Worm (Caenorhabditis elegans) whole organism, L1 larva: ENCODE measurements around the gene Y70C5A.2.
A peak's percentile ranks its signal among the peaks of the same experiment; 100 is the strongest.

Source experiments
- C04F5.9 ChIP-seq: sonication (generic microtip); optimal IDR thresholded peaks from 2 replicates; lab custom pipeline; 2016; ENCODE audit warnings: missing genetic modification characterization, missing compliant biosample characterization
- C34B4.2 ChIP-seq: sonication (generic microtip); optimal IDR thresholded peaks from 2 replicates; lab custom pipeline; 2017; ENCODE audit warnings: mild to moderate bottlenecking, missing genetic modification characterization, missing compliant biosample characterization
- Y116A8C.19 ChIP-seq: sonication (generic microtip); optimal IDR thresholded peaks from 2 replicates; lab custom pipeline; 2016; ENCODE audit warnings: missing compliant biosample characterization, missing genetic modification characterization, borderline replicate concordance
- aha-1 ChIP-seq: fragments of 150-350 bp; optimal IDR thresholded peaks from 2 replicates; lab custom pipeline; 2014; ENCODE audit warnings: missing biosample characterization, missing genetic modification characterization
- ama-1 ChIP-seq: fragments of 150-350 bp; optimal IDR thresholded peaks from 2 replicates; lab custom pipeline; 2014
- ceh-63 ChIP-seq: fragments of 200-800 bp; sonication (Bioruptor generic); optimal IDR thresholded peaks from 2 replicates; lab custom pipeline; 2018; ENCODE audit warnings: mild to moderate bottlenecking, missing genetic modification characterization, missing compliant biosample characterization
- ceh-90 ChIP-seq: sonication (generic microtip); optimal IDR thresholded peaks from 2 replicates; lab custom pipeline; 2016; ENCODE audit warnings: missing genetic modification characterization, missing compliant biosample characterization
- dpl-1 ChIP-seq, 3 experiments: fragments of 150-350 bp in 2 of 3; sonication (generic microtip) in 1 of 3; optimal IDR thresholded peaks; 2 replicates each; lab custom pipeline; 2014 to 2017; ENCODE audit warnings: missing biosample characterization in 3 of 3, missing genetic modification characterization in 3 of 3, missing genetic modification reagents in 3 of 3
- efl-1 ChIP-seq, 4 experiments: fragments of 150-350 bp; optimal IDR thresholded peaks in 3 of 4; peaks in 1 of 4; 1 replicate in 1 of 4; 2 replicates in 3 of 4; lab custom pipeline; 2014; ENCODE audit warnings: missing biosample characterization in 2 of 4, missing genetic modification characterization in 2 of 4, missing genetic modification reagents in 2 of 4
- egl-13 ChIP-seq: sonication (generic microtip); optimal IDR thresholded peaks from 2 replicates; lab custom pipeline; 2016; ENCODE audit warnings: missing genotype, missing genetic modification reagents, missing genetic modification characterization, missing compliant biosample characterization
- fkh-10 ChIP-seq: sonication (generic microtip); optimal IDR thresholded peaks from 2 replicates; lab custom pipeline; 2017; ENCODE audit warnings: missing biosample characterization, missing genetic modification reagents, missing genetic modification characterization
- fkh-4 ChIP-seq: sonication (generic microtip); optimal IDR thresholded peaks from 2 replicates; lab custom pipeline; 2016; ENCODE audit warnings: missing compliant biosample characterization, missing genetic modification characterization, borderline replicate concordance
- fos-1 ChIP-seq: fragments of 150-350 bp; optimal IDR thresholded peaks from 2 replicates; lab custom pipeline; 2014; ENCODE audit warnings: missing biosample characterization, missing genetic modification characterization
- hlh-4 ChIP-seq: sonication (generic microtip); optimal IDR thresholded peaks from 2 replicates; lab custom pipeline; 2016; ENCODE audit warnings: mild to moderate bottlenecking, missing genetic modification characterization, missing compliant biosample characterization
- hpl-2 ChIP-seq: fragments of 150-350 bp; optimal IDR thresholded peaks from 2 replicates; lab custom pipeline; 2014; ENCODE audit warnings: missing biosample characterization, missing genetic modification reagents, missing genetic modification characterization
- jun-1 ChIP-seq: fragments of 150-350 bp; optimal IDR thresholded peaks from 2 replicates; lab custom pipeline; 2014; ENCODE audit warnings: missing biosample characterization, missing genetic modification reagents, missing genetic modification characterization
- lin-13 ChIP-seq: fragments of 150-350 bp; optimal IDR thresholded peaks from 2 replicates; lab custom pipeline; 2014; ENCODE audit warnings: missing biosample characterization, missing genetic modification reagents, missing genetic modification characterization
- lin-14 ChIP-seq: fragments of 200-800 bp; sonication (Bioruptor generic); optimal IDR thresholded peaks from 2 replicates; lab custom pipeline; 2018; ENCODE audit warnings: mild to moderate bottlenecking, missing genetic modification characterization, moderate library complexity, missing compliant biosample characterization
- mdl-1 ChIP-seq, 2 experiments: fragments of 150-350 bp; optimal IDR thresholded peaks; 2 replicates each; lab custom pipeline; 2014 to 2017; ENCODE audit warnings: missing biosample characterization in 2 of 2, missing genetic modification characterization in 2 of 2, inconsistent platforms in 1 of 2
- mef-2 ChIP-seq: fragments of 150-350 bp; optimal IDR thresholded peaks from 2 replicates; lab custom pipeline; 2014; ENCODE audit warnings: missing biosample characterization, missing genetic modification characterization
- mep-1 ChIP-seq: fragments of 150-350 bp; optimal IDR thresholded peaks from 2 replicates; lab custom pipeline; 2014; ENCODE audit warnings: missing biosample characterization, missing genetic modification characterization
- nhr-11 ChIP-seq: fragments of 150-350 bp; optimal IDR thresholded peaks from 2 replicates; lab custom pipeline; 2014; ENCODE audit warnings: missing biosample characterization, missing genetic modification characterization
- nhr-19 ChIP-seq: fragments of 200-800 bp; sonication (Bioruptor generic); conservative IDR thresholded peaks from 2 replicates; pipeline ENCODE4 v1.3.6; 2022; ENCODE audit warnings: missing genetic modification characterization, missing compliant biosample characterization
- nhr-237 ChIP-seq: fragments of 150-350 bp; optimal IDR thresholded peaks from 2 replicates; lab custom pipeline; 2014; ENCODE audit warnings: missing biosample characterization, missing genetic modification characterization
- nhr-90 ChIP-seq: sonication (generic microtip); optimal IDR thresholded peaks from 2 replicates; lab custom pipeline; 2016; ENCODE audit warnings: mild to moderate bottlenecking, missing genetic modification characterization, missing compliant biosample characterization; ENCODE audit not compliant: poor library complexity
- pax-3 ChIP-seq: fragments of 200-800 bp; sonication (Bioruptor generic); optimal IDR thresholded peaks from 2 replicates; lab custom pipeline; 2018; ENCODE audit warnings: mild to moderate bottlenecking, missing genetic modification characterization, moderate library complexity, missing compliant biosample characterization
- pqm-1 ChIP-seq: sonication (generic microtip); optimal IDR thresholded peaks from 3 replicates; lab custom pipeline; 2017; ENCODE audit warnings: missing biosample characterization, missing genetic modification characterization
- snpc-4 ChIP-seq: fragments of 150-350 bp; optimal IDR thresholded peaks from 2 replicates; lab custom pipeline; 2014; ENCODE audit warnings: missing biosample characterization, missing genetic modification characterization
- sox-4 ChIP-seq: sonication (generic microtip); optimal IDR thresholded peaks from 2 replicates; lab custom pipeline; 2016; ENCODE audit warnings: missing genetic modification characterization, missing compliant biosample characterization
- swsn-7 ChIP-seq: sonication (generic microtip); optimal IDR thresholded peaks from 2 replicates; lab custom pipeline; 2016; ENCODE audit warnings: missing genetic modification characterization, missing compliant biosample characterization
- unc-130 ChIP-seq: fragments of 150-350 bp; optimal IDR thresholded peaks from 2 replicates; lab custom pipeline; 2017; ENCODE audit warnings: missing biosample characterization, missing genetic modification characterization, inconsistent platforms
- unc-30 ChIP-seq: sonication (generic microtip); optimal IDR thresholded peaks from 2 replicates; lab custom pipeline; 2017; ENCODE audit warnings: missing biosample characterization, missing genetic modification characterization
- unc-86 ChIP-seq: sonication (generic microtip); optimal IDR thresholded peaks from 2 replicates; lab custom pipeline; 2016; ENCODE audit warnings: missing genetic modification characterization, missing compliant biosample characterization
- zag-1 ChIP-seq: fragments of 150-350 bp; optimal IDR thresholded peaks from 2 replicates; lab custom pipeline; 2014; ENCODE audit warnings: missing biosample characterization, missing genetic modification characterization
- zip-4 ChIP-seq: fragments of 200-800 bp; sonication (Bioruptor generic); optimal IDR thresholded peaks from 2 replicates; lab custom pipeline; 2018; ENCODE audit warnings: mild to moderate bottlenecking, missing genetic modification characterization, moderate library complexity, missing compliant biosample characterization
- ztf-11 ChIP-seq, 2 experiments: sonication (generic microtip); optimal IDR thresholded peaks; 2 replicates each; lab custom pipeline; 2016 to 2017; ENCODE audit warnings: missing genetic modification characterization in 2 of 2, missing biosample characterization in 1 of 2, missing compliant biosample characterization in 1 of 2

Y70C5A.2 gene

DNA sequence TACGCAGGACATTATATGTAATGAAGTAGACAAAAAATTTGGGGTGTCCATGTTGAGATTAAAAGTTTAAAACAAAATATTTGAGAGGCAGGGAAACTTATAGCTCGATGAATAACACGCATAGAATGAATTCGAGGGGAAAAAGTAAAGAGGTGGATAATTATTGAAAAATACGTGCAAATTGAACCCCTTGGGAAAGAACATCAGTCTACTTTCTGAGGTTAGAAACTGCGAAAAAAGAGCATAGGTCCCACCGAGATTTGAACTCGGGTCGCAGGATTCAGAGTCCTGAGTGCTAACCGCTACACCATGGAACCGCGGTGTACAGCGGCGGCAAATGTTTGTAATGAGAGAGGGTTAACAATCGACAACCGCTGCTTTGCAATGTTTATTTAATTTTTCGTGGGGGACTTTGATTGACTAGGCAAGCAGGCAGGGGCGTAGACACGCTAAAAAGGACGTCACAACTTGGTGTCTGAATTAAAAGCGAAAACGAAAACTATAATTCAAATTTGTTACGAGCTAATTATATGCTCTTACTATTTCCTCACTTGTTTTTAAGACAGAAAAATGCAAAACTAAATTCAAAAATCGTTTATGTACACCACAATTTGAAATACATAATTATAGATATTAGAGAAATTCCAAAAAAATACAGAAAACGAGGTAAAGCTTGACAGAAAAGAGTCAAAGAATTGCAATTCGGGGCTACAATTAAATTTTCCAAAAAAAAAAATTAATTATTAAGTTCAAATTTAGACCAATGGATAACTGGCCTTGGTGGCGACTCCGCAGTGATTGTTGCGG, 30.8 kb downstream of the Y70C5A.2 start, which contains the start of gene srh-269 (continued):
- TF ChIP-seq fos-1 (tag; lab: Kevin White, UChicago) (peak; percentile 13), nhr-19 (GFP tag; lab: Robert Waterston, UW) (peak; percentile 79), nhr-237 (tag; lab: Kevin White, UChicago) (no peak), hpl-2 (GFP tag; lab: Kevin White, UChicago) (no peak), unc-130 (tag; lab: Kevin White, UChicago) (peak; percentile 62), pax-3 (tag; lab: Kevin White, UChicago) (peak; percentile 35), mep-1 (tag; lab: Kevin White, UChicago) (no peak), dpl-1 (GFP tag; optimal IDR thresholded peaks at IDR 0.05; lab: Kevin White, UChicago) (peak in 2 of 3 experiments; percentile 38 to 39), jun-1 (tag; lab: Kevin White, UChicago) (peak; percentile 51), mdl-1 (tag; optimal IDR thresholded peaks at IDR 0.05; lab: Kevin White, UChicago) (peak in 1 of 2 experiments; percentile 20)

DNA sequence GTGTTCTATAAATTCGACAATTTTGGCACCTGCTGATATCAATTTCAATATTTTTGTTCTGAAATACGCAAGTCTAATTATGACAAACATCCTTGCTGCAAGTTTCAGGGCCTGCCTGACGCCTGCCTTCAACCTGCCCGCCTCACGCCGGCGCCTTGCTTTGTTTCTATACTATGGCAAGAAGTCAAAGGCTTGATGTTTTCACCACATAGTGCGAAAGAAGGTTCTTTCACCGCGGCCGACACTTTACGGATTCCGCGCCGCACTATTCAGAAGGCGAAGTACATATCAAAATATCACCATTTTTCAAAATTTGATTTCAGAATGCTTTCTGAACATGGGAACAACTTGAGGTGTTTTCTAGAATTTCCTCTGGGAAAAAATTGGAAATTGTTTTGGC, 33.5 kb downstream of the Y70C5A.2 start:
- TF ChIP-seq nhr-90 (tag; lab: Kevin White, UChicago) (no peak), egl-13 (tag; lab: Kevin White, UChicago) (no peak), efl-1 (optimal IDR thresholded peaks at IDR 0.05; lab: Kevin White, UChicago) (no peak), efl-1 (GFP tag; optimal IDR thresholded peaks at IDR 0.05 in 1 of 2; lab: Kevin White, UChicago) (peak in 1 of 2 experiments; percentile 58), mep-1 (tag; lab: Kevin White, UChicago) (no peak), unc-86 (tag; lab: Kevin White, UChicago) (no peak), snpc-4 (peak; percentile 6)

DNA sequence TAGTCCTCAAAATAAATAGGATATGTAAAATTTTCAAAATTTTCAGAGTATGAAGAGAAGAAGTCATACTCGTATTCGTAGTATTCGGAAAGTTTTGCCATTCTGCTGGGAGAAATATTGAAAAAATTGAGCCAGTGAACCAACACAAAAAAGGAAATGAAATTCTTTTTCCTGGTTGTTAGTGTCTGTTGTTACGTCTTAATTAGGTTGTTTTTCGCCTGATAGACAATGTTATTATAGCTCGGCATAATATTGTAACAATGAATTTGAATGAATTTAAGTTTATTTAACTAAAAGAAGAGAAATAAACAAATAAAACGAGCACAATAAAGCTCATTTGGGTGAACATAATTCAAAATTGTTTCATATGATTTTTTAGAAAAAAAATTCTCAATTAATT, 34.6 kb downstream of the Y70C5A.2 start, which contains the start of gene srw-73:
Gene srw-73, minus strand, starts transcription at position 101 of the 400 bp plus-strand sequence.
- TF ChIP-seq hlh-4 (tag; lab: Kevin White, UChicago), result no peak
- no peak for TF ChIP-seq zip-4
- no peak for TF ChIP-seq Y116A8C.19
- TF ChIP-seq, all 84 proteins: peak for 0

DNA sequence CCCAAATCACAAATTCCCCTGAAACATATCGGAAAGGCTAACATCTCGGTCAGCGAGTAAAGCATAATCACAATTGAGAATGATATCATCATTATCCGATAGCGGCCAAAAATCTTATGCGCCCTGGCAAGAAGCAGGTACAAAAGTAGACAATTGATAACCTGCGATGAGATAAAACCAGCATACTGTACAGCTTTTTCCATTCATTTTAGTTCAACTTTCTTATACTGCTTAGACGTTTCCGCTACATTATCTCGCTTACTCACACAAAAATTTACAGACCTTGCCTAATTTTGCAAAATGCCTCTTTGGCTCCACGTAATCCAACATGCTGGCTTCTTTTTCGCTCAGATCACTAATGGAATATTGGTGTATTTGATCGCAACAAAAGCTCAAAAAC, 40.0 kb downstream of the Y70C5A.2 start, which contains the start of gene str-150:
Gene str-150, plus strand, starts transcription at position 301 of the 400 bp plus-strand sequence.
- TF ChIP-seq efl-1 (optimal IDR thresholded peaks at IDR 0.05; lab: Kevin White, UChicago), result no peak
- TF ChIP-seq efl-1 (GFP tag; optimal IDR thresholded peaks at IDR 0.05 in 1 of 2; lab: Kevin White, UChicago), result no peak
- no peak for TF ChIP-seq unc-86 (tag; lab: Kevin White, UChicago)
- TF ChIP-seq ceh-63, result no peak
- no peak for TF ChIP-seq unc-30 (tag; lab: Kevin White, UChicago)
- no peak for TF ChIP-seq C04F5.9 (tag; lab: Kevin White, UChicago)
- no peak for TF ChIP-seq swsn-7 (tag; lab: Kevin White, UChicago)
- no peak for TF ChIP-seq nhr-11 (tag; lab: Kevin White, UChicago)
- TF ChIP-seq fkh-4 (tag; lab: Kevin White, UChicago), result no peak
- TF ChIP-seq ceh-90 (tag; lab: Kevin White, UChicago), result no peak
- no peak for TF ChIP-seq pqm-1
- no peak for TF ChIP-seq C34B4.2

DNA sequence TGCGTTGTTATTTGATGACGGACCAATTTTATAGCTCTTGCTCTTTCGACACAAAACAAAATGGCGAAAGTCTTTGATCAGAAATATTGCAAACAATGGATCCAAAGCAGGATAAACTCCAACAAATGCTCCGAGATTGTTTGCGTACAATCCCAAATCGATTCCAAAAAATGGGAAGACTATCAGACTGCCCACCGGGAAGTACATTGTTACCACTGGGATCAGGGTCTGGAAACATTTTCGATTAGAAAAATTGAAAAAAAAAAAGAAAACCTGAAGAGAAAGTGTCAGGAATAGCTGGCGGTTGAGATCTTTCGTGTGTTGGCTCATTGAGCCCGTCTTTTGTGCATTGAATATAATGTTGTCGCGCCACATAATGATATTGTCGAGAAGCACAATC, 42.0 kb downstream of the Y70C5A.2 start:
- TF ChIP-seq efl-1 (optimal IDR thresholded peaks at IDR 0.05; lab: Kevin White, UChicago) (no peak), efl-1 (GFP tag; optimal IDR thresholded peaks at IDR 0.05 in 1 of 2; lab: Kevin White, UChicago) (peak in 1 of 2 experiments; percentile 93), lin-13 (no peak)

DNA sequence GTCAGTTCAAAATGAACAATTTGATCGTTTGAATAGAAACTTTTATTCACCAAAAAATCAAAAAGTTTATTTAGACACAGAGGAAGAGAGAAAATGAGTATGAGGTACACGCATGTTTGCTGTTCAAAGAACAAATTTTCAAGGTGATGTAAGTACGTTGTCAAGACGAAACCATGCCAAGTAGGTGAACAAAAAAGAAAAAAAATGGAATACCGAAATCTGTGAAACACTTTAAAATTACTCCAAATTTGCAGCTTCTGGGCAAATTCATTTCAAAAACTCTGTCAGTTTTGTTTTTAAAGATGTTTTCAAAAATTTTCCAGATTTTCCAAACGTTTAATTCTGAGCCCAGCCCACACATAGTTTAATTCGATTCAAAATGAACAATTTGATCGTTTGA, 42.6 kb downstream of the Y70C5A.2 start, which contains the start of gene nhr-271:
Gene nhr-271, minus strand, starts transcription at position 101 of the 400 bp plus-strand sequence.
- no peak for TF ChIP-seq fkh-10 (GFP tag; lab: Kevin White, UChicago)
- TF ChIP-seq lin-14, result no peak
- TF ChIP-seq nhr-237 (tag; lab: Kevin White, UChicago), result no peak
- TF ChIP-seq unc-86 (tag; lab: Kevin White, UChicago), result no peak
- no peak for TF ChIP-seq lin-13
- TF ChIP-seq aha-1 (tag; lab: Kevin White, UChicago), result no peak
- no peak for TF ChIP-seq sox-4 (tag; lab: Kevin White, UChicago)
- TF ChIP-seq mef-2, result no peak
- no peak for TF ChIP-seq jun-1 (tag; lab: Kevin White, UChicago)
- no peak for TF ChIP-seq zag-1
- no peak for TF ChIP-seq ama-1 (lab: Kevin White, UChicago)
- no peak for TF ChIP-seq ztf-11 (tag; optimal IDR thresholded peaks at IDR 0.05; lab: Kevin White, UChicago)
- TF ChIP-seq ceh-63, result no peak
